Worm (Caenorhabditis elegans) whole organism, L3 larva: ENCODE measurements around the gene C56C10.7.

Source experiments
- R02D3.7 ChIP-seq: fragments of 150-350 bp; optimal IDR thresholded peaks from 2 replicates; lab custom pipeline; 2014; ENCODE audit warnings: missing biosample characterization, missing genetic modification characterization
- ama-1 ChIP-seq: fragments of 150-350 bp; optimal IDR thresholded peaks from 2 replicates; lab custom pipeline; 2018
- ceh-28 ChIP-seq: fragments of 150-350 bp; optimal IDR thresholded peaks from 2 replicates; lab custom pipeline; 2014; ENCODE audit warnings: missing biosample characterization, missing genetic modification reagents, missing genetic modification characterization
- ceh-82 ChIP-seq: fragments of 150-350 bp; optimal IDR thresholded peaks from 2 replicates; lab custom pipeline; 2014; ENCODE audit warnings: missing biosample characterization, missing genetic modification characterization
- daf-12 ChIP-seq: fragments of 150-350 bp; optimal IDR thresholded peaks from 2 replicates; lab custom pipeline; 2014; ENCODE audit warnings: missing biosample characterization, missing genetic modification reagents, missing genetic modification characterization
- fkh-10 ChIP-seq: sonication (generic microtip); optimal IDR thresholded peaks from 2 replicates; lab custom pipeline; 2017; ENCODE audit warnings: missing biosample characterization, missing genetic modification reagents, missing genetic modification characterization
- fos-1 ChIP-seq: fragments of 150-350 bp; optimal IDR thresholded peaks from 2 replicates; lab custom pipeline; 2014; ENCODE audit warnings: missing biosample characterization, missing genetic modification characterization
- mdl-1 ChIP-seq: fragments of 150-350 bp; optimal IDR thresholded peaks from 2 replicates; lab custom pipeline; 2014; ENCODE audit warnings: missing biosample characterization, missing genetic modification characterization
- snpc-4 ChIP-seq: fragments of 150-350 bp; optimal IDR thresholded peaks from 2 replicates; lab custom pipeline; 2014; ENCODE audit warnings: missing biosample characterization, missing genetic modification characterization
- unc-62 ChIP-seq: fragments of 150-350 bp; sonication (generic microtip); optimal IDR thresholded peaks from 4 replicates; lab custom pipeline; 2014; ENCODE audit warnings: missing biosample characterization, missing genetic modification reagents, missing genetic modification characterization

- TF ChIP-seq daf-12 (tag; lab: Kevin White, UChicago) (no peak), ceh-28 (tag; lab: Kevin White, UChicago) (no peak), mdl-1 (tag; lab: Kevin White, UChicago) (no peak), snpc-4 (no peak), fkh-10 (GFP tag; lab: Kevin White, UChicago) (no peak), R02D3.7 (tag; lab: Kevin White, UChicago) (no peak), ama-1 (lab: Kevin White, UChicago) (no peak), unc-62 (no peak), ceh-82 (tag; lab: Kevin White, UChicago) (no peak), fos-1 (tag; lab: Kevin White, UChicago) (no peak)
These were observed 20.7 kb downstream of the C56C10.7 start, which contains the start of the genes F18C5.5 and F18C5.9 for ce11 chrII:6566628-6567180.
